Worm (Caenorhabditis elegans): ENCODE data around the gene ttr-32.

DNA sequence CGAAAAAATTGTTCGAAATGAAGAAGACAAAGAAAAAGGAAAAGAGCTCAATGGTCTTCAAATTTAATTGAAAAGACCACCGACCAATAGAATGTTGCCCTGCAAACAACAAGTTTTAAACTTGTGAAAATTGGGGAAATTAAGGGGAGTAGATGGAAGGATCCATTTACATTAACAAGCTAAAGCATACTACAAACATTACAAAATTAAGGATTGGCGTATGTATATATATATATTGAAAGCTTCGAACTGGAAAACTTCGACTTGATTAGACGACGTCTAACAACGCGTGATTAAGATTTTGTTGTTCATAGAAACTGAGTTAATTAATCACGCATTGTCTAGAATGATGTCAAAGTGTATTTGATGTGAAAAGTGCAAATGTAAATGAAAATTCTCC, 22.0 kb downstream of the ttr-32 start, which contains the start of gene R13A5.15:
- TF ChIP-seq nhr-237 (tag; optimal IDR thresholded peaks at IDR 0.05) (no peak), unc-86 (tag; optimal IDR thresholded peaks at IDR 0.05) (no peak), vab-15 (tag; optimal IDR thresholded peaks at IDR 0.05) (no peak), nhr-12 (tag; optimal IDR thresholded peaks at IDR 0.05) (no peak), hpl-2 (GFP tag; optimal IDR thresholded peaks at IDR 0.05) (no peak), elt-3 (tag; optimal IDR thresholded peaks at IDR 0.05) (no peak), unc-62 (GFP tag; optimal IDR thresholded peaks at IDR 0.05) (no peak), hlh-4 (tag; optimal IDR thresholded peaks at IDR 0.05) (no peak), nhr-19 (GFP tag; conservative IDR thresholded peaks at IDR 0.05) (no peak), snpc-4 (tag; optimal IDR thresholded peaks at IDR 0.05) (no peak), ama-1 (optimal IDR thresholded peaks at IDR 0.05) (no peak)

Measured in whole organism, L1 larva.